Fruit fly (Drosophila melanogaster) whole organism, embryonic: ENCODE data around the gene CG15814.
A peak's percentile ranks its signal among the peaks of the same experiment; 100 is the strongest.

ENCODE experiments used
- Asciz ChIP-seq: fragments of 200-800 bp; sonication (Bioruptor generic); optimal IDR thresholded peaks from 2 replicates; lab custom pipeline; 2017; ENCODE audit warnings: missing biosample characterization, mild to moderate bottlenecking, missing genetic modification characterization, missing genetic modification reagents
- C15 ChIP-seq: fragments of 200-800 bp; sonication (Bioruptor generic); IDR thresholded peaks from 3 replicates; pipeline ENCODE4 v1.3.6; 2022; ENCODE audit warnings: missing biosample characterization, missing genetic modification characterization
- CG11398 ChIP-seq: fragments of 200-800 bp; sonication (Bioruptor generic); optimal IDR thresholded peaks from 2 replicates; lab custom pipeline; 2016; ENCODE audit warnings: missing biosample characterization, missing genetic modification characterization
- CG14965 ChIP-seq: fragments of 200-800 bp; sonication (Bioruptor generic); optimal IDR thresholded peaks from 2 replicates; lab custom pipeline; 2016; ENCODE audit warnings: missing biosample characterization, missing genetic modification characterization, borderline replicate concordance
- CG15073 ChIP-seq: fragments of 200-800 bp; sonication (Bioruptor generic); optimal IDR thresholded peaks from 2 replicates; lab custom pipeline; 2016; ENCODE audit warnings: missing biosample characterization, missing genetic modification characterization
- CG16815 ChIP-seq: fragments of 200-800 bp; sonication (Bioruptor generic); optimal IDR thresholded peaks from 3 replicates; lab custom pipeline; 2017; ENCODE audit warnings: missing biosample characterization, mild to moderate bottlenecking, missing genetic modification characterization
- CG17385 ChIP-seq: fragments of 200-800 bp; sonication (Bioruptor generic); optimal IDR thresholded peaks from 3 replicates; lab custom pipeline; 2018; ENCODE audit warnings: missing biosample characterization, mild to moderate bottlenecking, missing genetic modification characterization
- CG2202 ChIP-seq: fragments of 200-800 bp; sonication (Bioruptor generic); optimal IDR thresholded peaks from 2 replicates; lab custom pipeline; 2018; ENCODE audit warnings: missing biosample characterization, mild to moderate bottlenecking, missing genetic modification characterization
- CG2678 ChIP-seq: fragments of 200-800 bp; sonication (Bioruptor generic); optimal IDR thresholded peaks from 3 replicates; lab custom pipeline; 2019; ENCODE audit warnings: missing biosample characterization, mild to moderate bottlenecking, missing genetic modification characterization, moderate library complexity
- CG2889 ChIP-seq: fragments of 200-800 bp; sonication (Bioruptor generic); IDR thresholded peaks from 3 replicates; pipeline ENCODE4 v1.3.6; 2022; ENCODE audit warnings: missing biosample characterization, missing genetic modification characterization
- CG4360 ChIP-seq: fragments of 200-800 bp; sonication (Bioruptor generic); IDR thresholded peaks from 2 replicates; pipeline ENCODE4 v1.3.6; 2022; ENCODE audit warnings: missing biosample characterization, missing genetic modification characterization
- CG4404 ChIP-seq: fragments of 200-800 bp; sonication (Bioruptor generic); IDR thresholded peaks from 2 replicates; pipeline ENCODE4 v1.3.6; 2022; ENCODE audit warnings: missing biosample characterization, missing genetic modification characterization
- CG5245 ChIP-seq: fragments of 200-800 bp; sonication (Bioruptor generic); optimal IDR thresholded peaks from 3 replicates; lab custom pipeline; 2016; ENCODE audit warnings: missing biosample characterization, missing genetic modification characterization
- CG6683 ChIP-seq: fragments of 200-800 bp; sonication (Bioruptor generic); optimal IDR thresholded peaks from 2 replicates; lab custom pipeline; 2017; ENCODE audit warnings: missing biosample characterization, mild to moderate bottlenecking, missing genetic modification characterization, missing genetic modification reagents
- CG6791 ChIP-seq: fragments of 200-800 bp; sonication (Bioruptor generic); IDR thresholded peaks from 3 replicates; pipeline ENCODE4 v1.3.6; 2022; ENCODE audit warnings: missing biosample characterization, missing genetic modification characterization; ENCODE audit not compliant: partially characterized antibody
- CG8388 ChIP-seq: fragments of 200-800 bp; sonication (Bioruptor generic); optimal IDR thresholded peaks from 2 replicates; lab custom pipeline; 2019; ENCODE audit warnings: missing biosample characterization, mild to moderate bottlenecking, missing genetic modification characterization, moderate library complexity
- CHES-1-like ChIP-seq: fragments of 200-800 bp; sonication (Bioruptor generic); optimal IDR thresholded peaks from 2 replicates; lab custom pipeline; 2016; ENCODE audit warnings: missing biosample characterization, missing genetic modification characterization
- CTCF ChIP-seq: fragments of 200-800 bp; sonication (Bioruptor generic); optimal IDR thresholded peaks from 2 replicates; lab custom pipeline; 2017; ENCODE audit warnings: missing biosample characterization, mild to moderate bottlenecking, missing genetic modification characterization, moderate library complexity
- Dip2 ChIP-seq: fragments of 200-800 bp; sonication (Bioruptor generic); IDR thresholded peaks from 2 replicates; pipeline ENCODE4 v1.3.6; 2022; ENCODE audit warnings: missing biosample characterization, missing genetic modification characterization
- Elba2 ChIP-seq: fragments of 200-800 bp; sonication (Bioruptor generic); optimal IDR thresholded peaks from 3 replicates; lab custom pipeline; 2016; ENCODE audit warnings: missing biosample characterization, missing genetic modification characterization
- Ets65A ChIP-seq: fragments of 200-800 bp; sonication (Bioruptor generic); peaks from one replicate; lab custom pipeline; 2016; ENCODE audit warnings: missing biosample characterization, missing genetic modification characterization
- HLH4C ChIP-seq: fragments of 200-800 bp; sonication (Bioruptor generic); IDR thresholded peaks from 3 replicates; pipeline ENCODE4 v1.3.6; 2022; ENCODE audit warnings: missing biosample characterization, missing genetic modification characterization; ENCODE audit not compliant: partially characterized antibody
- HLHmδ ChIP-seq: fragments of 200-800 bp; sonication (Bioruptor generic); optimal IDR thresholded peaks from 2 replicates; lab custom pipeline; 2018; ENCODE audit warnings: missing biosample characterization, mild to moderate bottlenecking, missing genetic modification characterization, moderate library complexity
- Hey ChIP-seq: fragments of 200-800 bp; sonication (Bioruptor generic); optimal IDR thresholded peaks from 3 replicates; lab custom pipeline; 2018; ENCODE audit warnings: missing biosample characterization, mild to moderate bottlenecking, missing genetic modification characterization
- Jarid2 ChIP-seq: fragments of 200-800 bp; sonication (Bioruptor generic); optimal IDR thresholded peaks from 3 replicates; lab custom pipeline; 2017; ENCODE audit warnings: mild to moderate bottlenecking, missing biosample characterization, missing genetic modification reagents, missing genetic modification characterization
- Med ChIP-seq: fragments of 200-800 bp; sonication (Bioruptor generic); peaks from one replicate; lab custom pipeline; 2016; ENCODE audit warnings: missing biosample characterization, missing genetic modification characterization, mild to moderate bottlenecking, inconsistent platforms, moderate library complexity
- Nf-YB ChIP-seq: fragments of 200-800 bp; sonication (Bioruptor generic); optimal IDR thresholded peaks from 3 replicates; lab custom pipeline; 2019; ENCODE audit warnings: missing biosample characterization, mild to moderate bottlenecking, missing genetic modification characterization, moderate library complexity
- Rfx ChIP-seq: fragments of 200-800 bp; sonication (Bioruptor generic); IDR thresholded peaks from 2 replicates; pipeline ENCODE4 v1.3.6; 2022; ENCODE audit warnings: missing biosample characterization, missing genetic modification characterization
- al ChIP-seq: fragments of 200-800 bp; sonication (Bioruptor generic); IDR thresholded peaks from 2 replicates; pipeline ENCODE4 v1.3.6; 2022; ENCODE audit warnings: missing biosample characterization, missing genetic modification characterization
- br ChIP-seq: fragments of >200 bp; optimal IDR thresholded peaks from 2 replicates; lab custom pipeline; 2017
- ci ChIP-seq: fragments of 200-800 bp; sonication (Bioruptor generic); IDR thresholded peaks from 3 replicates; pipeline ENCODE4 v1.3.6; 2022; ENCODE audit warnings: missing biosample characterization, missing genetic modification characterization
- dan ChIP-seq: fragments of 200-800 bp; sonication (Bioruptor generic); IDR thresholded peaks from 2 replicates; pipeline ENCODE4 v1.3.6; 2022; ENCODE audit warnings: missing biosample characterization, missing genetic modification characterization
- ewg ChIP-seq: fragments of 200-800 bp; sonication (Bioruptor generic); optimal IDR thresholded peaks from 3 replicates; lab custom pipeline; 2017; ENCODE audit warnings: mild to moderate bottlenecking, missing biosample characterization, missing genetic modification reagents, missing genetic modification characterization
- inv ChIP-seq: fragments of 200-800 bp; sonication (Bioruptor generic); IDR thresholded peaks from 2 replicates; pipeline ENCODE4 v1.3.6; 2022; ENCODE audit warnings: missing biosample characterization, missing genetic modification characterization; ENCODE audit not compliant: partially characterized antibody
- lov ChIP-seq, 2 experiments: fragments of 200-800 bp in 1 of 2; fragments of >200 bp in 1 of 2; sonication (Bioruptor generic) in 1 of 2; IDR thresholded peaks in 1 of 2; optimal IDR thresholded peaks in 1 of 2; 2 replicates in 1 of 2; 3 replicates in 1 of 2; pipeline versions ENCODE4 v1.3.6 to Lab custom; 2017 to 2022; ENCODE audit warnings: missing biosample characterization in 1 of 2, missing genetic modification characterization in 1 of 2
- pita ChIP-seq: fragments of 200-800 bp; sonication (Bioruptor generic); optimal IDR thresholded peaks from 2 replicates; lab custom pipeline; 2017; ENCODE audit warnings: missing biosample characterization, mild to moderate bottlenecking, missing genetic modification characterization
- ranshi ChIP-seq: fragments of 200-800 bp; sonication (Bioruptor generic); IDR thresholded peaks from 2 replicates; pipeline ENCODE4 v1.3.6; 2022; ENCODE audit warnings: missing biosample characterization, missing genetic modification characterization
- sr ChIP-seq: fragments of 200-800 bp; sonication (Bioruptor generic); IDR thresholded peaks from 3 replicates; pipeline ENCODE4 v1.3.6; 2022; ENCODE audit warnings: missing biosample characterization, missing genetic modification characterization
- stwl ChIP-seq: fragments of 200-800 bp; sonication (Bioruptor generic); optimal IDR thresholded peaks from 3 replicates; lab custom pipeline; 2018; ENCODE audit warnings: missing biosample characterization, mild to moderate bottlenecking, missing genetic modification characterization, moderate library complexity
- trh ChIP-seq: fragments of 200-800 bp; sonication (Bioruptor generic); optimal IDR thresholded peaks from 2 replicates; lab custom pipeline; 2016; ENCODE audit warnings: missing biosample characterization, missing genetic modification characterization
- ttk ChIP-seq: fragments of 200-800 bp; sonication (Bioruptor generic); IDR thresholded peaks from 2 replicates; pipeline ENCODE4 v2.1.2; 2022; ENCODE audit warnings: missing biosample characterization, missing genetic modification characterization
- twi ChIP-seq: fragments of 200-800 bp; optimal IDR thresholded peaks from 2 replicates; lab custom pipeline; 2019; ENCODE audit warnings: missing biosample characterization, mild to moderate bottlenecking, missing genetic modification characterization, moderate library complexity
- tx ChIP-seq: fragments of 200-800 bp; sonication (Bioruptor generic); optimal IDR thresholded peaks from 2 replicates; lab custom pipeline; 2016; ENCODE audit warnings: missing biosample characterization, missing genetic modification characterization
- unpg ChIP-seq: fragments of 200-800 bp; sonication (Bioruptor generic); optimal IDR thresholded peaks from 3 replicates; lab custom pipeline; 2018; ENCODE audit warnings: missing biosample characterization, mild to moderate bottlenecking, missing genetic modification characterization, moderate library complexity
- wek ChIP-seq: fragments of 200-800 bp; sonication (Bioruptor generic); optimal IDR thresholded peaks from 3 replicates; lab custom pipeline; 2018; ENCODE audit warnings: missing biosample characterization, mild to moderate bottlenecking, missing genetic modification characterization, moderate library complexity

CG15814 gene

dm6 chrX:17884567-17884966 is 34.4 kb upstream of the CG15814 start:
- TF ChIP-seq pita (GFP tag; lab: Kevin White, UChicago) = peak; percentile 24
- TF ChIP-seq CG5245 (GFP tag; lab: Kevin White, UChicago) = no peak
- 0 out of 3 replicates have a peak, but pooled peaks have one; percentile 10 for TF ChIP-seq CG2889 (GFP tag; lab: Robert Waterston, UW)
- no peak for TF ChIP-seq wek (GFP tag; lab: Kevin White, UChicago)
- no peak for TF ChIP-seq ttk (GFP tag; lab: Robert Waterston, UW)
- no peak for TF ChIP-seq trh (GFP tag; lab: Kevin White, UChicago)
- TF ChIP-seq ci (GFP tag; lab: Robert Waterston, UW) = no peak
- TF ChIP-seq CG8388 (GFP tag; lab: Kevin White, UChicago) = no peak
- TF ChIP-seq Asciz (GFP tag; lab: Kevin White, UChicago) = no peak
- peak; percentile 53 for TF ChIP-seq Med (GFP tag; lab: Kevin White, UChicago)
- no peak for TF ChIP-seq CG4404 (GFP tag; lab: Robert Waterston, UW)
- 0 out of 3 replicates have a peak, but pooled peaks have one; percentile 40 for TF ChIP-seq HLH4C (GFP tag; lab: Robert Waterston, UW)
- no peak for TF ChIP-seq lov (optimal IDR thresholded peaks at IDR 0.05; lab: Kevin White, UChicago)
- 0 out of 3 replicates have a peak, but pooled peaks have one; percentile 24 for TF ChIP-seq lov (GFP tag; IDR thresholded peaks at IDR 0.05; lab: Robert Waterston, UW)
- TF ChIP-seq CG11398 = no peak
- TF ChIP-seq CTCF (GFP tag; lab: Kevin White, UChicago) = peak; percentile 89
- TF ChIP-seq CG2202 = no peak
- TF ChIP-seq ranshi = no peak
- no peak for TF ChIP-seq br (lab: Kevin White, UChicago)
- no peak for TF ChIP-seq Ets65A (GFP tag; lab: Kevin White, UChicago)
- no peak for TF ChIP-seq al (GFP tag; lab: Robert Waterston, UW)
- no peak for TF ChIP-seq C15
- peak; percentile 31 for TF ChIP-seq stwl (tag; lab: Kevin White, UChicago)
- no peak for TF ChIP-seq sr (GFP tag; lab: Robert Waterston, UW)
- TF ChIP-seq HLHmδ (GFP tag; lab: Kevin White, UChicago) = no peak
- peak; percentile 50; the same call in 1 of the 3 replicates for TF ChIP-seq CG6791 (GFP tag; lab: Robert Waterston, UW)
- TF ChIP-seq Nf-YB (GFP tag; lab: Kevin White, UChicago) = no peak
- TF ChIP-seq CG17385 (GFP tag; lab: Kevin White, UChicago) = no peak
- no peak for TF ChIP-seq CG16815 (GFP tag; lab: Kevin White, UChicago)
- TF ChIP-seq Dip2 (GFP tag; lab: Robert Waterston, UW) = no peak
- TF ChIP-seq unpg (GFP tag; lab: Kevin White, UChicago) = no peak
- no peak for TF ChIP-seq ewg (GFP tag; lab: Kevin White, UChicago)
- TF ChIP-seq, all 482 proteins: peak for 8

- TF ChIP-seq Hey (tag; lab: Kevin White, UChicago) = no peak
- no peak for TF ChIP-seq sr (GFP tag; lab: Robert Waterston, UW)
- no peak for TF ChIP-seq dan (GFP tag; lab: Robert Waterston, UW)
- TF ChIP-seq CG5245 (GFP tag; lab: Kevin White, UChicago) = no peak
- TF ChIP-seq Rfx (GFP tag; lab: Robert Waterston, UW) = no peak
- TF ChIP-seq tx (GFP tag; lab: Kevin White, UChicago) = no peak
- TF ChIP-seq Jarid2 (GFP tag; lab: Kevin White, UChicago) = no peak
- no peak for TF ChIP-seq CG6683 (GFP tag; lab: Kevin White, UChicago)
- no peak for TF ChIP-seq twi (tag; lab: Kevin White, UChicago)
- TF ChIP-seq Elba2 (GFP tag; lab: Kevin White, UChicago) = no peak
- no peak for TF ChIP-seq CG14965 (GFP tag; lab: Kevin White, UChicago)
- TF ChIP-seq CHES-1-like = no peak
- TF ChIP-seq CG4360 (GFP tag; lab: Robert Waterston, UW) = no peak
- no peak for TF ChIP-seq CG15073 (GFP tag; lab: Kevin White, UChicago)
- TF ChIP-seq inv (GFP tag; lab: Robert Waterston, UW) = no peak
- no peak for TF ChIP-seq CG2678 (tag; lab: Kevin White, UChicago)
- TF ChIP-seq lov (optimal IDR thresholded peaks at IDR 0.05; lab: Kevin White, UChicago) = no peak
- TF ChIP-seq lov (GFP tag; IDR thresholded peaks at IDR 0.05; lab: Robert Waterston, UW) = no peak
- TF ChIP-seq, all 482 proteins: peak for 0
These were observed 33.3 kb upstream of the CG15814 start, which contains the start of gene CG12985 for dm6 chrX:17883418-17883817. Gene CG12985 (plus strand): TSS chrX:17883718.
